Worm (Caenorhabditis elegans) whole organism, L2 larva: ENCODE data around the gene K08F4.3.

Experiments
- ZK546.5 ChIP-seq: sonication (generic microtip); optimal IDR thresholded peaks from 2 replicates; lab custom pipeline; 2017; ENCODE audit warnings: missing biosample characterization, missing genetic modification characterization
- ceh-82 ChIP-seq: fragments of 150-350 bp; optimal IDR thresholded peaks from 2 replicates; lab custom pipeline; 2014; ENCODE audit warnings: missing biosample characterization, missing genetic modification characterization
- elt-3 ChIP-seq: sonication (generic microtip); optimal IDR thresholded peaks from 2 replicates; lab custom pipeline; 2017; ENCODE audit warnings: missing biosample characterization, missing genetic modification characterization
- lin-11 ChIP-seq: fragments of 150-350 bp; sonication (generic microtip); optimal IDR thresholded peaks from 2 replicates; lab custom pipeline; 2014; ENCODE audit warnings: missing biosample characterization, missing genetic modification characterization, inconsistent platforms, mixed read lengths
- nhr-129 ChIP-seq: fragments of 150-350 bp; optimal IDR thresholded peaks from 2 replicates; lab custom pipeline; 2014; ENCODE audit warnings: missing biosample characterization, missing genetic modification characterization
- nhr-6 ChIP-seq: fragments of 150-350 bp; optimal IDR thresholded peaks from 2 replicates; lab custom pipeline; 2014; ENCODE audit warnings: missing biosample characterization, missing genetic modification characterization
- ztf-4 ChIP-seq: fragments of 150-350 bp; optimal IDR thresholded peaks from 2 replicates; lab custom pipeline; 2014; ENCODE audit warnings: missing biosample characterization, missing genetic modification characterization

- TF ChIP-seq ZK546.5 (tag; lab: Kevin White, UChicago) (no peak), ztf-4 (no peak), elt-3 (no peak), nhr-6 (tag; lab: Kevin White, UChicago) (no peak), lin-11 (tag; lab: Kevin White, UChicago) (no peak), ceh-82 (tag; lab: Kevin White, UChicago) (no peak), nhr-129 (no peak)
Observed at ce11 chrIV:10157034-10157433, 28.0 kb downstream of the K08F4.3 start.
